Worm (Caenorhabditis elegans): ENCODE measurements around the gene gpa-12.
"Not testable (repeated sequence)": the region's sequence is repeated elsewhere in the genome, so short reads cannot be mapped to it uniquely, and the experiment has no call there.

Gene gpa-12

ce11 chrX:9243257-9243656 lies at the start of gene gpa-12:
Gene gpa-12 (plus strand): TSS chrX:9243557.
- no peak for TF ChIP-seq pes-1 (GFP tag; IDR thresholded peaks at IDR 0.05)
- no peak for TF ChIP-seq flt-1 (GFP tag; IDR thresholded peaks at IDR 0.05)
- TF ChIP-seq aly-1 (tag; optimal IDR thresholded peaks at IDR 0.05) = no peak
- no peak for TF ChIP-seq ama-1 (optimal IDR thresholded peaks at IDR 0.05)
- no peak for TF ChIP-seq B0310.2 (tag; optimal IDR thresholded peaks at IDR 0.05)
- TF ChIP-seq hnd-1 (tag; optimal IDR thresholded peaks at IDR 0.05) = no peak

ce11 chrX:9194081-9194480 lies 49.3 kb upstream of the gpa-12 start:
- TF ChIP-seq ama-1 (optimal IDR thresholded peaks at IDR 0.05) (no peak), hnd-1 (tag; optimal IDR thresholded peaks at IDR 0.05) (no peak), F13C5.2 (tag; optimal IDR thresholded peaks at IDR 0.05) (no peak), tbx-11 (GFP tag; IDR thresholded peaks at IDR 0.05) (no peak), sea-1 (GFP tag; conservative IDR thresholded peaks at IDR 0.05) (no peak), ceh-13 (GFP tag; optimal IDR thresholded peaks at IDR 0.05) (no peak), tra-4 (tag; optimal IDR thresholded peaks at IDR 0.05) (no peak), ceh-36 (tag; optimal IDR thresholded peaks at IDR 0.05) (no peak)

ce11 chrX:9195375-9196098 lies 47.8 kb upstream of the gpa-12 start:
- TF ChIP-seq F13C5.2 (tag; optimal IDR thresholded peaks at IDR 0.05) = no peak
- no peak for TF ChIP-seq ets-7 (tag; optimal IDR thresholded peaks at IDR 0.05)
- no peak for TF ChIP-seq aly-1 (tag; optimal IDR thresholded peaks at IDR 0.05)
- TF ChIP-seq tbx-37 (GFP tag; conservative IDR thresholded peaks at IDR 0.05) = no peak
- no peak for TF ChIP-seq ceh-13 (GFP tag; optimal IDR thresholded peaks at IDR 0.05)
- no peak for TF ChIP-seq ama-1 (optimal IDR thresholded peaks at IDR 0.05)
- no peak for TF ChIP-seq sea-1 (GFP tag; conservative IDR thresholded peaks at IDR 0.05)
- TF ChIP-seq hnd-1 (tag; optimal IDR thresholded peaks at IDR 0.05) = no peak
- TF ChIP-seq pes-1 (GFP tag; IDR thresholded peaks at IDR 0.05) = no peak
- TF ChIP-seq hmg-4 (GFP tag; optimal IDR thresholded peaks at IDR 0.05) = no peak
- TF ChIP-seq ceh-36 (tag; optimal IDR thresholded peaks at IDR 0.05) = no peak
- no peak for TF ChIP-seq flt-1 (GFP tag; IDR thresholded peaks at IDR 0.05)

DNA sequence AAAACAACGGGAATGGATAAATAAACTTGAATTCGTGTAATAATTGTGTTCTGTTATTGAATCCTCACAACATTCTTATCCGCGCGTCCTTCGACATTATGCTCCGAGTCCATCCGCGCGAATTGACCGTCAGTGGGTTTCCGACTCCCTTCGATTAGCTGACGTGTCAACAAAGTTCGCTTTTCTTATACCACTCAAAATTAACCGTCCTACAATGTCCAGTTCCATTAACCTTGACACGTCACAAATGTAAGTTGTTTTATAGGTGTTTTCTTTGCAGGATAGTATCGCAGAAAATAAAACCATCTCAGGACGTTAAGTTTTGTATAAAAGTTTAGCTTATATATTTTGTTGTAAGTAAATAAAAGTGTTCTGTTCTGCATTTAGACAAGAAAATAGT lies 39.9 kb upstream of the gpa-12 start, which contains the start of gene crb-3:
TSS of gene crb-3 (plus strand) at position 301 of the 400 bp plus-strand sequence.
- TF ChIP-seq hmg-4 (GFP tag; optimal IDR thresholded peaks at IDR 0.05); B0310.2 (tag; optimal IDR thresholded peaks at IDR 0.05); pes-1 (GFP tag; IDR thresholded peaks at IDR 0.05): not testable (repeated sequence)

- TF ChIP-seq tbx-11 (GFP tag; IDR thresholded peaks at IDR 0.05) (no peak), hmg-4 (GFP tag; optimal IDR thresholded peaks at IDR 0.05) (no peak), ets-7 (tag; optimal IDR thresholded peaks at IDR 0.05) (no peak), B0310.2 (tag; optimal IDR thresholded peaks at IDR 0.05) (no peak), ceh-36 (tag; optimal IDR thresholded peaks at IDR 0.05) (no peak), pes-1 (GFP tag; IDR thresholded peaks at IDR 0.05) (no peak), tra-4 (tag; optimal IDR thresholded peaks at IDR 0.05) (no peak)
Observed at ce11 chrX:9204986-9205385, 38.4 kb upstream of the gpa-12 start.

DNA sequence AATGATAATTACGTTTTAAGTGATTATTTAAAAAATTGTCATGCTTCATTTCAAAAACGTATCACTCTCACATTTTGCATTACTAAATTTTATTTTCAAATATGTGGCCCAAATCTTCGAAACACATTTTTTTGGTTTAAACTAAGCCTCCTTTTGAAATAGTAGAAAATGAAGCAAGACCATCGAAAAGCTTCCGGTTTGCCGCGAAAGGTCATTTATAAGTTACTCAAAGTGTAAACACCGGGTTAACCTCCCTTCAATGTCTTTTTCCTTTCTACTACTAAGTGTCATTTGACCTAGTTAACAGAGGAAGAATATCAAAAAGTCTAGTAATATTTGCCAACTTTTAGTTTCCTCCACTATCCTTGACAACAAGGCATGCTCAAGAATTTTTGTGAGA lies 36.6 kb upstream of the gpa-12 start:
- TF ChIP-seq ceh-36 (tag; optimal IDR thresholded peaks at IDR 0.05) (no peak), tbx-37 (GFP tag; conservative IDR thresholded peaks at IDR 0.05) (no peak), flt-1 (GFP tag; IDR thresholded peaks at IDR 0.05) (no peak), ama-1 (optimal IDR thresholded peaks at IDR 0.05) (no peak), B0310.2 (tag; optimal IDR thresholded peaks at IDR 0.05) (no peak), hmbx-1 (tag; optimal IDR thresholded peaks at IDR 0.05) (no peak), tra-4 (tag; optimal IDR thresholded peaks at IDR 0.05) (no peak), hmg-4 (GFP tag; optimal IDR thresholded peaks at IDR 0.05) (no peak), pes-1 (GFP tag; IDR thresholded peaks at IDR 0.05) (no peak), F13C5.2 (tag; optimal IDR thresholded peaks at IDR 0.05) (no peak), tbx-11 (GFP tag; IDR thresholded peaks at IDR 0.05) (no peak), ceh-13 (GFP tag; optimal IDR thresholded peaks at IDR 0.05) (no peak), scrt-1 (GFP tag; IDR thresholded peaks at IDR 0.05) (no peak), hnd-1 (tag; optimal IDR thresholded peaks at IDR 0.05) (no peak), sea-1 (GFP tag; conservative IDR thresholded peaks at IDR 0.05) (no peak)

- TF ChIP-seq scrt-1 (GFP tag; IDR thresholded peaks at IDR 0.05) (no peak), hmg-4 (GFP tag; optimal IDR thresholded peaks at IDR 0.05) (no peak), ets-7 (tag; optimal IDR thresholded peaks at IDR 0.05) (no peak), tra-4 (tag; optimal IDR thresholded peaks at IDR 0.05) (no peak), flt-1 (GFP tag; IDR thresholded peaks at IDR 0.05) (no peak), pes-1 (GFP tag; IDR thresholded peaks at IDR 0.05) (no peak), ama-1 (optimal IDR thresholded peaks at IDR 0.05) (no peak), hnd-1 (tag; optimal IDR thresholded peaks at IDR 0.05) (no peak), F13C5.2 (tag; optimal IDR thresholded peaks at IDR 0.05) (no peak), B0310.2 (tag; optimal IDR thresholded peaks at IDR 0.05) (no peak), ceh-36 (tag; optimal IDR thresholded peaks at IDR 0.05) (no peak), sea-1 (GFP tag; conservative IDR thresholded peaks at IDR 0.05) (no peak), ceh-13 (GFP tag; optimal IDR thresholded peaks at IDR 0.05) (no peak)
Observed at ce11 chrX:9208492-9208891, 34.9 kb upstream of the gpa-12 start.

ce11 chrX:9208933-9209332 lies 34.4 kb upstream of the gpa-12 start:
- TF ChIP-seq tbx-11 (GFP tag; IDR thresholded peaks at IDR 0.05) (no peak), F13C5.2 (tag; optimal IDR thresholded peaks at IDR 0.05) (no peak), ceh-13 (GFP tag; optimal IDR thresholded peaks at IDR 0.05) (no peak), hmbx-1 (tag; optimal IDR thresholded peaks at IDR 0.05) (no peak), tbx-37 (GFP tag; conservative IDR thresholded peaks at IDR 0.05) (no peak), flt-1 (GFP tag; IDR thresholded peaks at IDR 0.05) (no peak), B0310.2 (tag; optimal IDR thresholded peaks at IDR 0.05) (no peak), ets-7 (tag; optimal IDR thresholded peaks at IDR 0.05) (no peak), sea-1 (GFP tag; conservative IDR thresholded peaks at IDR 0.05) (no peak), hnd-1 (tag; optimal IDR thresholded peaks at IDR 0.05) (no peak), ama-1 (optimal IDR thresholded peaks at IDR 0.05) (no peak), tra-4 (tag; optimal IDR thresholded peaks at IDR 0.05) (no peak), scrt-1 (GFP tag; IDR thresholded peaks at IDR 0.05) (no peak)
